Worm (Caenorhabditis elegans) whole organism, L3 larva: ENCODE results near the gene W09G12.6.

Experiments used
- ama-1 ChIP-seq: fragments of 150-350 bp; optimal IDR thresholded peaks from 2 replicates; lab custom pipeline; 2018
- daf-12 ChIP-seq: fragments of 150-350 bp; optimal IDR thresholded peaks from 2 replicates; lab custom pipeline; 2014; ENCODE audit warnings: missing biosample characterization, missing genetic modification reagents, missing genetic modification characterization
- egl-27 ChIP-seq: sonication (generic microtip); optimal IDR thresholded peaks from 4 replicates; lab custom pipeline; 2017; ENCODE audit warnings: missing biosample characterization, missing genetic modification reagents, missing genetic modification characterization
- lin-39 ChIP-seq: fragments of 150-350 bp; optimal IDR thresholded peaks from 2 replicates; lab custom pipeline; 2018; ENCODE audit warnings: missing biosample characterization, missing genetic modification reagents, missing genetic modification characterization
- nhr-11 ChIP-seq: fragments of 150-350 bp; optimal IDR thresholded peaks from 2 replicates; lab custom pipeline; 2014; ENCODE audit warnings: missing biosample characterization, missing genetic modification characterization
- nhr-237 ChIP-seq: fragments of 150-350 bp; optimal IDR thresholded peaks from 2 replicates; lab custom pipeline; 2014; ENCODE audit warnings: missing biosample characterization, missing genetic modification characterization
- nhr-77 ChIP-seq: fragments of 150-350 bp; optimal IDR thresholded peaks from 2 replicates; lab custom pipeline; 2014; ENCODE audit warnings: missing biosample characterization, missing genetic modification characterization
- pqm-1 ChIP-seq: fragments of 150-350 bp; optimal IDR thresholded peaks from 2 replicates; lab custom pipeline; 2017; ENCODE audit warnings: missing biosample characterization, missing genetic modification characterization, inconsistent platforms
- snpc-4 ChIP-seq: fragments of 150-350 bp; optimal IDR thresholded peaks from 2 replicates; lab custom pipeline; 2014; ENCODE audit warnings: missing biosample characterization, missing genetic modification characterization
- tbx-2 ChIP-seq: sonication (generic microtip); optimal IDR thresholded peaks from 2 replicates; lab custom pipeline; 2016; ENCODE audit warnings: mild to moderate bottlenecking, missing genetic modification characterization, missing compliant biosample characterization
- unc-39 ChIP-seq: sonication (generic microtip); optimal IDR thresholded peaks from 4 replicates; lab custom pipeline; 2017; ENCODE audit warnings: missing biosample characterization, missing genetic modification characterization
- unc-62 ChIP-seq: fragments of 150-350 bp; sonication (generic microtip); optimal IDR thresholded peaks from 4 replicates; lab custom pipeline; 2014; ENCODE audit warnings: missing biosample characterization, missing genetic modification reagents, missing genetic modification characterization
- ztf-11 ChIP-seq: fragments of 150-350 bp; optimal IDR thresholded peaks from 2 replicates; lab custom pipeline; 2014; ENCODE audit warnings: missing biosample characterization, missing genetic modification characterization
- ztf-4 ChIP-seq: fragments of 150-350 bp; optimal IDR thresholded peaks from 2 replicates; lab custom pipeline; 2014; ENCODE audit warnings: missing biosample characterization, missing genetic modification characterization

ce11 chrIV:1261024-1261423 lies 29.3 kb downstream of the W09G12.6 start, which contains the start of gene clec-169:
- TF ChIP-seq nhr-237 (tag; lab: Kevin White, UChicago): no peak
- TF ChIP-seq ama-1 (lab: Kevin White, UChicago): no peak
- no peak for TF ChIP-seq egl-27
- TF ChIP-seq ztf-11 (tag; lab: Kevin White, UChicago): no peak
- no peak for TF ChIP-seq lin-39 (tag; lab: Kevin White, UChicago)
- TF ChIP-seq nhr-11 (tag; lab: Kevin White, UChicago): no peak
- TF ChIP-seq nhr-77 (tag; lab: Kevin White, UChicago): no peak
- no peak for TF ChIP-seq ztf-4 (tag; lab: Kevin White, UChicago)
- TF ChIP-seq tbx-2 (tag; lab: Kevin White, UChicago): no peak
- TF ChIP-seq snpc-4 (tag; lab: Kevin White, UChicago): no peak
- no peak for TF ChIP-seq unc-62 (GFP tag; lab: Kevin White, UChicago)
- TF ChIP-seq unc-39 (tag; lab: Kevin White, UChicago): no peak
- peak; percentile 12 for TF ChIP-seq pqm-1 (tag; lab: Kevin White, UChicago)
- TF ChIP-seq daf-12 (tag; lab: Kevin White, UChicago): no peak
